Worm (Caenorhabditis elegans) whole organism, L1 larva: Measurements from ENCODE around the gene his-41.

Experiments used
- C04F5.9 ChIP-seq: sonication (generic microtip); optimal IDR thresholded peaks from 2 replicates; lab custom pipeline; 2016; ENCODE audit warnings: missing genetic modification characterization, missing compliant biosample characterization
- F16B12.6 ChIP-seq: fragments of 150-350 bp; optimal IDR thresholded peaks from 2 replicates; lab custom pipeline; 2014; ENCODE audit warnings: missing biosample characterization, missing genetic modification characterization
- alr-1 ChIP-seq: fragments of 200-800 bp; sonication (Bioruptor generic); optimal IDR thresholded peaks from 2 replicates; lab custom pipeline; 2018; ENCODE audit warnings: borderline replicate concordance, mild to moderate bottlenecking, missing genetic modification characterization, missing compliant biosample characterization
- blmp-1 ChIP-seq: fragments of 150-350 bp; optimal IDR thresholded peaks from 2 replicates; lab custom pipeline; 2014; ENCODE audit warnings: missing biosample characterization, missing genetic modification characterization
- ceh-8 ChIP-seq: fragments of 200-800 bp; sonication (Bioruptor generic); optimal IDR thresholded peaks from 2 replicates; lab custom pipeline; 2018; ENCODE audit warnings: mild to moderate bottlenecking, missing genetic modification characterization, moderate library complexity, missing compliant biosample characterization
- ces-1 ChIP-seq: fragments of 150-350 bp; optimal IDR thresholded peaks from 2 replicates; lab custom pipeline; 2014; ENCODE audit warnings: missing biosample characterization, missing genetic modification reagents, missing genetic modification characterization
- dpl-1 ChIP-seq, 3 experiments: fragments of 150-350 bp in 2 of 3; sonication (generic microtip) in 1 of 3; optimal IDR thresholded peaks; 2 replicates each; lab custom pipeline; 2014 to 2017; ENCODE audit warnings: missing biosample characterization in 3 of 3, missing genetic modification characterization in 3 of 3, missing genetic modification reagents in 3 of 3
- efl-1 ChIP-seq, 4 experiments: fragments of 150-350 bp; optimal IDR thresholded peaks in 3 of 4; peaks in 1 of 4; 1 replicate in 1 of 4; 2 replicates in 3 of 4; lab custom pipeline; 2014; ENCODE audit warnings: missing biosample characterization in 2 of 4, missing genetic modification characterization in 2 of 4, missing genetic modification reagents in 2 of 4
- egl-27 ChIP-seq, 2 experiments: fragments of 150-350 bp in 1 of 2; sonication (generic microtip); optimal IDR thresholded peaks; 3 replicates each; lab custom pipeline; 2017 to 2018; ENCODE audit warnings: missing biosample characterization in 2 of 2, missing genetic modification characterization in 2 of 2, missing genetic modification reagents in 2 of 2
- elt-2 ChIP-seq: sonication (generic microtip); optimal IDR thresholded peaks from 2 replicates; lab custom pipeline; 2016; ENCODE audit warnings: missing genetic modification characterization, mild to moderate bottlenecking, inconsistent platforms, missing compliant biosample characterization, missing genetic modification reagents
- elt-3 ChIP-seq, 6 experiments: fragments of 150-350 bp in 1 of 6; sonication (generic microtip); optimal IDR thresholded peaks; 2 replicates each; lab custom pipeline; 2017 to 2018; ENCODE audit warnings: missing biosample characterization in 6 of 6, missing genetic modification characterization in 6 of 6, inconsistent platforms in 1 of 6
- ets-5 ChIP-seq: fragments of 200-800 bp; sonication (Bioruptor generic); IDR thresholded peaks from 2 replicates; pipeline ENCODE4 v1.3.6; 2022; ENCODE audit warnings: missing genetic modification characterization, missing compliant biosample characterization
- fkh-4 ChIP-seq: sonication (generic microtip); optimal IDR thresholded peaks from 2 replicates; lab custom pipeline; 2016; ENCODE audit warnings: missing compliant biosample characterization, missing genetic modification characterization, borderline replicate concordance
- fkh-8 ChIP-seq: sonication (generic microtip); optimal IDR thresholded peaks from 2 replicates; lab custom pipeline; 2016; ENCODE audit warnings: mild to moderate bottlenecking, missing genetic modification characterization, missing compliant biosample characterization
- hlh-17 ChIP-seq: fragments of 200-800 bp; sonication (Bioruptor generic); optimal IDR thresholded peaks from 2 replicates; lab custom pipeline; 2018; ENCODE audit warnings: missing genetic modification characterization, mild to moderate bottlenecking, missing compliant biosample characterization, moderate library complexity, borderline replicate concordance
- lin-13 ChIP-seq: fragments of 150-350 bp; optimal IDR thresholded peaks from 2 replicates; lab custom pipeline; 2014; ENCODE audit warnings: missing biosample characterization, missing genetic modification reagents, missing genetic modification characterization
- lin-14 ChIP-seq: fragments of 200-800 bp; sonication (Bioruptor generic); optimal IDR thresholded peaks from 2 replicates; lab custom pipeline; 2018; ENCODE audit warnings: mild to moderate bottlenecking, missing genetic modification characterization, moderate library complexity, missing compliant biosample characterization
- lin-15B ChIP-seq: fragments of 150-350 bp; sonication (generic microtip); optimal IDR thresholded peaks from 3 replicates; lab custom pipeline; 2014; ENCODE audit warnings: missing biosample characterization, missing genetic modification characterization
- lin-35 ChIP-seq, 2 experiments: fragments of 150-350 bp; optimal IDR thresholded peaks; 2 replicates each; lab custom pipeline; 2014; ENCODE audit warnings: missing biosample characterization in 2 of 2, missing genetic modification characterization in 2 of 2, missing genetic modification reagents in 2 of 2
- lir-3 ChIP-seq: sonication (generic microtip); optimal IDR thresholded peaks from 2 replicates; lab custom pipeline; 2016; ENCODE audit warnings: mild to moderate bottlenecking, missing genetic modification characterization, moderate library complexity, missing compliant biosample characterization; ENCODE audit not compliant: poor library complexity
- lsy-2 ChIP-seq, 2 experiments: fragments of 150-350 bp; optimal IDR thresholded peaks; 2 replicates each; lab custom pipeline; 2014; ENCODE audit warnings: missing biosample characterization in 2 of 2, missing genetic modification characterization in 2 of 2
- mab-9 ChIP-seq: fragments of 200-800 bp; sonication (Bioruptor generic); IDR thresholded peaks from 2 replicates; pipeline ENCODE4 v1.3.6; 2022; ENCODE audit warnings: missing genetic modification reagents, missing genetic modification characterization, missing compliant biosample characterization
- mdl-1 ChIP-seq, 2 experiments: fragments of 150-350 bp; optimal IDR thresholded peaks; 2 replicates each; lab custom pipeline; 2014 to 2017; ENCODE audit warnings: missing biosample characterization in 2 of 2, missing genetic modification characterization in 2 of 2, inconsistent platforms in 1 of 2
- mep-1 ChIP-seq: fragments of 150-350 bp; optimal IDR thresholded peaks from 2 replicates; lab custom pipeline; 2014; ENCODE audit warnings: missing biosample characterization, missing genetic modification characterization
- nhr-12 ChIP-seq: sonication (generic microtip); optimal IDR thresholded peaks from 2 replicates; lab custom pipeline; 2017; ENCODE audit warnings: missing biosample characterization, missing genetic modification characterization
- nhr-19 ChIP-seq: fragments of 200-800 bp; sonication (Bioruptor generic); conservative IDR thresholded peaks from 2 replicates; pipeline ENCODE4 v1.3.6; 2022; ENCODE audit warnings: missing genetic modification characterization, missing compliant biosample characterization
- nhr-20 ChIP-seq: sonication (generic microtip); optimal IDR thresholded peaks from 2 replicates; lab custom pipeline; 2016; ENCODE audit warnings: mild to moderate bottlenecking, missing genetic modification characterization, missing compliant biosample characterization
- nhr-28 ChIP-seq: fragments of 150-350 bp; optimal IDR thresholded peaks from 2 replicates; lab custom pipeline; 2014; ENCODE audit warnings: missing biosample characterization, missing genetic modification characterization
- nhr-71 ChIP-seq: sonication (generic microtip); optimal IDR thresholded peaks from 2 replicates; lab custom pipeline; 2016; ENCODE audit warnings: mild to moderate bottlenecking, missing genetic modification characterization, moderate library complexity, missing compliant biosample characterization
- nhr-85 ChIP-seq: sonication (generic microtip); peaks from one replicate; lab custom pipeline; 2016; ENCODE audit warnings: missing genetic modification characterization, inconsistent platforms, missing compliant biosample characterization
- nhr-90 ChIP-seq: sonication (generic microtip); optimal IDR thresholded peaks from 2 replicates; lab custom pipeline; 2016; ENCODE audit warnings: mild to moderate bottlenecking, missing genetic modification characterization, missing compliant biosample characterization; ENCODE audit not compliant: poor library complexity
- rnt-1 ChIP-seq: sonication (generic microtip); optimal IDR thresholded peaks from 2 replicates; lab custom pipeline; 2016; ENCODE audit warnings: mild to moderate bottlenecking, missing genetic modification characterization, moderate library complexity, missing compliant biosample characterization
- skn-1 ChIP-seq: fragments of 150-350 bp; optimal IDR thresholded peaks from 2 replicates; lab custom pipeline; 2014; ENCODE audit warnings: missing biosample characterization, missing genetic modification characterization
- tbx-2 ChIP-seq: sonication (generic microtip); optimal IDR thresholded peaks from 2 replicates; lab custom pipeline; 2016; ENCODE audit warnings: missing genetic modification characterization, missing compliant biosample characterization
- tlp-1 ChIP-seq: fragments of 150-350 bp; optimal IDR thresholded peaks from 2 replicates; lab custom pipeline; 2014; ENCODE audit warnings: missing biosample characterization, missing genetic modification characterization
- unc-86 ChIP-seq: sonication (generic microtip); optimal IDR thresholded peaks from 2 replicates; lab custom pipeline; 2016; ENCODE audit warnings: missing genetic modification characterization, missing compliant biosample characterization
- vab-15 ChIP-seq: sonication (generic microtip); optimal IDR thresholded peaks from 2 replicates; lab custom pipeline; 2017; ENCODE audit warnings: missing genotype, mild to moderate bottlenecking, missing genetic modification characterization, missing compliant biosample characterization
- ztf-4 ChIP-seq: fragments of 150-350 bp; optimal IDR thresholded peaks from 2 replicates; lab custom pipeline; 2014; ENCODE audit warnings: missing biosample characterization, missing genetic modification characterization

Gene his-41

ce11 chrV:9504474-9504960, 40.8 kb upstream of the his-41 start, which contains the start of gene haao-1:
TSS of gene haao-1 (plus strand) at chrV:9504910.
- TF ChIP-seq efl-1 (optimal IDR thresholded peaks at IDR 0.05; lab: Kevin White, UChicago) (no peak), efl-1 (GFP tag; optimal IDR thresholded peaks at IDR 0.05 in 1 of 2; lab: Kevin White, UChicago) (no peak), dpl-1 (GFP tag; optimal IDR thresholded peaks at IDR 0.05; lab: Kevin White, UChicago) (no peak), tbx-2 (tag; lab: Kevin White, UChicago) (peak; percentile 23), unc-86 (tag; lab: Kevin White, UChicago) (no peak), nhr-28 (tag; lab: Kevin White, UChicago) (no peak), vab-15 (tag; lab: Kevin White, UChicago) (no peak), lin-14 (peak; percentile 57), mep-1 (peak; percentile 30), nhr-71 (tag; lab: Kevin White, UChicago) (peak; percentile 36), blmp-1 (tag; lab: Kevin White, UChicago) (peak; percentile 69), nhr-85 (peak; percentile 77), elt-3 (tag; optimal IDR thresholded peaks at IDR 0.05; lab: Kevin White, UChicago) (peak in 1 of 6 experiments; percentile 57), lin-15B (tag; lab: Kevin White, UChicago) (no peak), nhr-20 (tag; lab: Kevin White, UChicago) (peak; percentile 20)

- no peak for TF ChIP-seq F16B12.6 (tag; lab: Kevin White, UChicago)
- peak; percentile 2 for TF ChIP-seq nhr-90 (tag; lab: Kevin White, UChicago)
- TF ChIP-seq unc-86 (tag; lab: Kevin White, UChicago) = no peak
- no peak for TF ChIP-seq C04F5.9 (tag; lab: Kevin White, UChicago)
- peak; percentile 30 for TF ChIP-seq nhr-20 (tag; lab: Kevin White, UChicago)
- TF ChIP-seq lin-15B (tag; lab: Kevin White, UChicago) = no peak
- TF ChIP-seq nhr-19 (GFP tag; lab: Robert Waterston, UW) = no peak
- no peak for TF ChIP-seq lin-13 (GFP tag; lab: Kevin White, UChicago)
- TF ChIP-seq ets-5 (GFP tag; lab: Robert Waterston, UW) = no peak
- TF ChIP-seq tlp-1 = no peak
- TF ChIP-seq nhr-85 = no peak
- TF ChIP-seq mab-9 (GFP tag; lab: Robert Waterston, UW) = no peak
- no peak for TF ChIP-seq alr-1
- peak; percentile 72 for TF ChIP-seq elt-2 (tag; lab: Kevin White, UChicago)
- TF ChIP-seq ztf-4 (tag; lab: Kevin White, UChicago) = no peak
- TF ChIP-seq skn-1 (tag; lab: Kevin White, UChicago) = no peak
- TF ChIP-seq tbx-2 (tag; lab: Kevin White, UChicago) = no peak
- no peak for TF ChIP-seq egl-27 (tag; optimal IDR thresholded peaks at IDR 0.05; lab: Kevin White, UChicago)
- TF ChIP-seq hlh-17 = no peak
- TF ChIP-seq fkh-4 (tag; lab: Kevin White, UChicago) = no peak
- TF ChIP-seq mdl-1 (tag; optimal IDR thresholded peaks at IDR 0.05; lab: Kevin White, UChicago) = peak in 1 of 2 experiments; percentile 11
- no peak for TF ChIP-seq rnt-1 (tag; lab: Kevin White, UChicago)
- no peak for TF ChIP-seq lir-3
- TF ChIP-seq nhr-12 (tag; lab: Kevin White, UChicago) = no peak
- TF ChIP-seq ces-1 = no peak
- no peak for TF ChIP-seq efl-1 (optimal IDR thresholded peaks at IDR 0.05; lab: Kevin White, UChicago)
- no peak for TF ChIP-seq efl-1 (GFP tag; optimal IDR thresholded peaks at IDR 0.05 in 1 of 2; lab: Kevin White, UChicago)
- no peak for TF ChIP-seq fkh-8 (tag; lab: Kevin White, UChicago)
- peak in 1 of 2 experiments; percentile 40 for TF ChIP-seq lin-35 (GFP tag; optimal IDR thresholded peaks at IDR 0.05; lab: Kevin White, UChicago)
Observed at ce11 chrV:9506931-9507330, 38.4 kb upstream of the his-41 start.

- no peak for TF ChIP-seq efl-1 (optimal IDR thresholded peaks at IDR 0.05; lab: Kevin White, UChicago)
- peak in 1 of 2 experiments; percentile 51 for TF ChIP-seq efl-1 (GFP tag; optimal IDR thresholded peaks at IDR 0.05 in 1 of 2; lab: Kevin White, UChicago)
- TF ChIP-seq elt-3 (tag; optimal IDR thresholded peaks at IDR 0.05; lab: Kevin White, UChicago) = peak in 1 of 6 experiments; percentile 4
- TF ChIP-seq lin-35 (GFP tag; optimal IDR thresholded peaks at IDR 0.05; lab: Kevin White, UChicago) = peak in 1 of 2 experiments; percentile 12
- peak; percentile 13 for TF ChIP-seq nhr-20 (tag; lab: Kevin White, UChicago)
- TF ChIP-seq ceh-8 (GFP tag; lab: Kevin White, UChicago) = no peak
- no peak for TF ChIP-seq lsy-2 (tag; optimal IDR thresholded peaks at IDR 0.05; lab: Kevin White, UChicago)
- TF ChIP-seq elt-2 (tag; lab: Kevin White, UChicago) = peak; percentile 12
- TF ChIP-seq, all 84 proteins: peak for 5
Observed at ce11 chrV:9507742-9508141, 37.6 kb upstream of the his-41 start, which contains the start of gene acs-14. TSS of gene acs-14 (plus strand) at chrV:9508132.
